Fruit fly (Drosophila melanogaster) whole organism, pupa: ENCODE results near the gene CG16711.
A peak's percentile ranks its signal among the peaks of the same experiment; 100 is the strongest.

Source experiments
- CG10348 ChIP-seq: fragments of 200-800 bp; sonication (Bioruptor generic); IDR thresholded peaks from 2 replicates; pipeline ENCODE4 v1.3.6; 2022; ENCODE audit warnings: missing biosample characterization, missing genetic modification characterization
- CG12605 ChIP-seq: fragments of 200-800 bp; sonication (Bioruptor generic); IDR thresholded peaks from 2 replicates; pipeline ENCODE4 v1.3.6; 2022; ENCODE audit warnings: missing biosample characterization, missing genetic modification characterization
- CG13204 ChIP-seq: fragments of 200-800 bp; sonication (Bioruptor generic); optimal IDR thresholded peaks from 2 replicates; lab custom pipeline; 2018; ENCODE audit warnings: missing biosample characterization, mild to moderate bottlenecking, missing genetic modification characterization, moderate library complexity
- CG14655 ChIP-seq: fragments of 200-800 bp; sonication (Bioruptor generic); optimal IDR thresholded peaks from 3 replicates; lab custom pipeline; 2017; ENCODE audit warnings: mild to moderate bottlenecking, missing biosample characterization, missing genetic modification reagents, missing genetic modification characterization
- CG15710 ChIP-seq: fragments of 200-800 bp; sonication (Bioruptor generic); optimal IDR thresholded peaks from 2 replicates; lab custom pipeline; 2018; ENCODE audit warnings: missing biosample characterization, mild to moderate bottlenecking, missing genetic modification characterization, moderate library complexity
- CG17806 ChIP-seq: fragments of 200-800 bp; sonication (Bioruptor generic); optimal IDR thresholded peaks from 2 replicates; lab custom pipeline; 2018; ENCODE audit warnings: missing biosample characterization, mild to moderate bottlenecking, missing genetic modification characterization, moderate library complexity
- CG32121 ChIP-seq: fragments of 200-800 bp; sonication (Bioruptor generic); IDR thresholded peaks from 2 replicates; pipeline ENCODE4 v1.3.6; 2022; ENCODE audit warnings: missing biosample characterization, missing genetic modification characterization
- CG34367 ChIP-seq: fragments of 200-800 bp; sonication (Bioruptor generic); optimal IDR thresholded peaks from 2 replicates; lab custom pipeline; 2018; ENCODE audit warnings: missing biosample characterization, mild to moderate bottlenecking, missing genetic modification characterization
- CG4496 ChIP-seq: fragments of 200-800 bp; sonication (Bioruptor generic); IDR thresholded peaks from 3 replicates; pipeline ENCODE4 v1.3.6; 2022; ENCODE audit warnings: missing biosample characterization, missing genetic modification characterization
- CG8159 ChIP-seq: fragments of 200-800 bp; sonication (Bioruptor generic); optimal IDR thresholded peaks from 3 replicates; lab custom pipeline; 2018; ENCODE audit warnings: missing biosample characterization, mild to moderate bottlenecking, missing genetic modification characterization, moderate library complexity
- CG8301 ChIP-seq: fragments of 200-800 bp; sonication (Bioruptor generic); optimal IDR thresholded peaks from 2 replicates; lab custom pipeline; 2018; ENCODE audit warnings: missing biosample characterization, mild to moderate bottlenecking, missing genetic modification characterization
- CG9948 ChIP-seq: fragments of 200-800 bp; sonication (Bioruptor generic); optimal IDR thresholded peaks from 2 replicates; lab custom pipeline; 2018; ENCODE audit warnings: missing biosample characterization, mild to moderate bottlenecking, missing genetic modification characterization, moderate library complexity
- D1 ChIP-seq: fragments of 200-800 bp; sonication (Bioruptor generic); optimal IDR thresholded peaks from 2 replicates; lab custom pipeline; 2018; ENCODE audit warnings: missing biosample characterization, mild to moderate bottlenecking, missing genetic modification characterization, moderate library complexity
- EcR ChIP-seq: fragments of 200-800 bp; sonication (Bioruptor generic); optimal IDR thresholded peaks from 3 replicates; lab custom pipeline; 2019; ENCODE audit warnings: missing biosample characterization, missing genetic modification characterization, mild to moderate bottlenecking, moderate library complexity, missing genetic modification reagents
- Ets98B ChIP-seq: fragments of 200-800 bp; sonication (Bioruptor generic); IDR thresholded peaks from 2 replicates; pipeline ENCODE4 v1.3.6; 2022; ENCODE audit warnings: missing biosample characterization, missing genetic modification characterization
- Pif1A ChIP-seq: fragments of 200-800 bp; sonication (Bioruptor generic); optimal IDR thresholded peaks from 3 replicates; lab custom pipeline; 2016; ENCODE audit warnings: missing biosample characterization, missing genetic modification characterization
- Pif1B ChIP-seq: fragments of 200-800 bp; sonication (Bioruptor generic); optimal IDR thresholded peaks from 3 replicates; lab custom pipeline; 2016; ENCODE audit warnings: missing biosample characterization, missing genetic modification characterization
- Snoo ChIP-seq: fragments of 200-800 bp; sonication (Bioruptor generic); optimal IDR thresholded peaks from 3 replicates; lab custom pipeline; 2017; ENCODE audit warnings: missing biosample characterization, mild to moderate bottlenecking, missing genetic modification characterization, inconsistent platforms
- fd96Ca ChIP-seq: fragments of 200-800 bp; sonication (Bioruptor generic); IDR thresholded peaks from 3 replicates; pipeline ENCODE4 v1.3.6; 2022; ENCODE audit warnings: missing biosample characterization, missing genetic modification characterization
- gl ChIP-seq: fragments of 200-800 bp; sonication (Bioruptor generic); optimal IDR thresholded peaks from 2 replicates; lab custom pipeline; 2018; ENCODE audit warnings: missing biosample characterization, mild to moderate bottlenecking, missing genetic modification characterization
- rn ChIP-seq: fragments of 200-800 bp; sonication (Bioruptor generic); IDR thresholded peaks from 2 replicates; pipeline ENCODE4 v1.3.6; 2022; ENCODE audit warnings: missing biosample characterization, missing genetic modification characterization

The CG16711 gene

dm6 chr3L:9723108-9723507 is 19.0 kb downstream of the CG16711 start, which contains the start of the genes nbs and defl:
Gene nbs, minus strand, starts transcription at chr3L:9723194.
Gene defl, plus strand, starts transcription at chr3L:9723423.
- peak; percentile 45 for TF ChIP-seq CG17806
- TF ChIP-seq CG9948 = peak; percentile 28
- TF ChIP-seq CG8159 = peak; percentile 56
- peak; percentile 50; the same call in 1 of the 2 replicates for TF ChIP-seq Ets98B (GFP tag; lab: Robert Waterston, UW)
- peak; percentile 12 for TF ChIP-seq gl
- TF ChIP-seq CG32121 (GFP tag; lab: Robert Waterston, UW) = peak; percentile 65; the same call in 1 of the 2 replicates
- no peak for TF ChIP-seq rn (GFP tag; lab: Robert Waterston, UW)
- TF ChIP-seq CG15710 (tag; lab: Kevin White, UChicago) = peak; percentile 59
- peak; percentile 60 for TF ChIP-seq Snoo (tag; lab: Kevin White, UChicago)
- peak; percentile 79 for TF ChIP-seq CG4496 (GFP tag; lab: Robert Waterston, UW)
- TF ChIP-seq CG8301 (tag; lab: Kevin White, UChicago) = no peak

dm6 chr3L:9726707-9727106 is 22.6 kb downstream of the CG16711 start, which contains the start of gene Naa60:
Gene Naa60, plus strand, starts transcription at chr3L:9726895.
- peak; percentile 50 for TF ChIP-seq CG8159
- no peak for TF ChIP-seq CG14655 (GFP tag; lab: Kevin White, UChicago)

dm6 chr3L:9729795-9730421 is 25.8 kb downstream of the CG16711 start, which contains the start of gene ATPsynB:
Gene ATPsynB, plus strand, starts transcription at chr3L:9729999.
- peak; percentile 14; the same call in 1 of the 2 replicates for TF ChIP-seq Ets98B (GFP tag; lab: Robert Waterston, UW)
- TF ChIP-seq CG8159 = no peak
- TF ChIP-seq Snoo (tag; lab: Kevin White, UChicago) = peak; percentile 6
- no peak for TF ChIP-seq CG14655 (GFP tag; lab: Kevin White, UChicago)

- TF ChIP-seq fd96Ca (GFP tag; lab: Robert Waterston, UW) = 0 out of 3 replicates have a peak, but pooled peaks have one; percentile 25
- TF ChIP-seq CG8301 (tag; lab: Kevin White, UChicago) = no peak
These were observed 29.4 kb downstream of the CG16711 start, which contains the start of gene CG6749 for dm6 chr3L:9733563-9733962. Gene CG6749, minus strand, starts transcription at chr3L:9733807.

- TF ChIP-seq CG9948 (peak; percentile 25), CG15710 (tag; lab: Kevin White, UChicago) (no peak), Pif1B (GFP tag; lab: Kevin White, UChicago) (peak; percentile 15), Ets98B (GFP tag; lab: Robert Waterston, UW) (peak; percentile 45; the same call in 1 of the 2 replicates), CG32121 (GFP tag; lab: Robert Waterston, UW) (peak; percentile 43; the same call in 1 of the 2 replicates), rn (GFP tag; lab: Robert Waterston, UW) (no peak), EcR (GFP tag; lab: Kevin White, UChicago) (no peak), CG14655 (GFP tag; lab: Kevin White, UChicago) (peak; percentile 33), Snoo (tag; lab: Kevin White, UChicago) (peak; percentile 7), CG10348 (GFP tag; lab: Robert Waterston, UW) (no peak), CG34367 (tag; lab: Kevin White, UChicago) (no peak), CG8159 (peak; percentile 55), CG8301 (tag; lab: Kevin White, UChicago) (peak; percentile 27), CG12605 (0 out of 2 replicates have a peak, but pooled peaks have one; percentile 17), CG4496 (GFP tag; lab: Robert Waterston, UW) (peak; percentile 63; the same call in 2 of the 3 replicates), D1 (tag; lab: Kevin White, UChicago) (no peak), gl (no peak), CG13204 (no peak), Pif1A (GFP tag; lab: Kevin White, UChicago) (peak; percentile 41), fd96Ca (GFP tag; lab: Robert Waterston, UW) (no peak), CG17806 (peak; percentile 25)
These were observed 35.5 kb downstream of the CG16711 start for dm6 chr3L:9739629-9740028.

- TF ChIP-seq CG32121 (GFP tag; lab: Robert Waterston, UW) (no peak), Snoo (tag; lab: Kevin White, UChicago) (peak; percentile 33), CG4496 (GFP tag; lab: Robert Waterston, UW) (no peak), fd96Ca (GFP tag; lab: Robert Waterston, UW) (peak; percentile 26; the same call in 1 of the 3 replicates), Pif1A (GFP tag; lab: Kevin White, UChicago) (peak; percentile 47), CG10348 (GFP tag; lab: Robert Waterston, UW) (no peak), CG17806 (peak; percentile 46), CG34367 (tag; lab: Kevin White, UChicago) (no peak), CG13204 (peak; percentile 7), CG8301 (tag; lab: Kevin White, UChicago) (peak; percentile 62), CG15710 (tag; lab: Kevin White, UChicago) (peak; percentile 31), gl (peak; percentile 56), EcR (GFP tag; lab: Kevin White, UChicago) (no peak), CG12605 (no peak), Ets98B (GFP tag; lab: Robert Waterston, UW) (no peak), CG8159 (peak; percentile 84), CG9948 (peak; percentile 81), CG14655 (GFP tag; lab: Kevin White, UChicago) (peak; percentile 93), Pif1B (GFP tag; lab: Kevin White, UChicago) (peak; percentile 45), rn (GFP tag; lab: Robert Waterston, UW) (no peak)
- TF ChIP-seq, all 21 proteins: peak for 12
These were observed 38.2 kb downstream of the CG16711 start for dm6 chr3L:9742342-9742741.
